Worm (Caenorhabditis elegans) whole organism, early embryonic: ENCODE measurements around the gene srsx-38.

Source experiments
- B0310.2 ChIP-seq: sonication (generic microtip); optimal IDR thresholded peaks from 2 replicates; lab custom pipeline; 2016; ENCODE audit warnings: mild to moderate bottlenecking, missing genetic modification characterization, missing compliant biosample characterization
- F13C5.2 ChIP-seq: sonication (generic microtip); optimal IDR thresholded peaks from 2 replicates; lab custom pipeline; 2017; ENCODE audit warnings: mild to moderate bottlenecking, missing genetic modification characterization, inconsistent platforms, missing compliant biosample characterization
- ama-1 ChIP-seq: fragments of 150-350 bp; optimal IDR thresholded peaks from 2 replicates; lab custom pipeline; 2014
- flt-1 ChIP-seq: fragments of 200-800 bp; sonication (Bioruptor generic); IDR thresholded peaks from 2 replicates; pipeline ENCODE4 v1.3.6; 2022; ENCODE audit warnings: missing genetic modification characterization, missing compliant biosample characterization
- tbx-37 ChIP-seq: fragments of 200-800 bp; sonication (Bioruptor generic); conservative IDR thresholded peaks from 2 replicates; pipeline ENCODE4 v1.3.6; 2022; ENCODE audit warnings: missing genetic modification reagents, missing genetic modification characterization, missing compliant biosample characterization

DNA sequence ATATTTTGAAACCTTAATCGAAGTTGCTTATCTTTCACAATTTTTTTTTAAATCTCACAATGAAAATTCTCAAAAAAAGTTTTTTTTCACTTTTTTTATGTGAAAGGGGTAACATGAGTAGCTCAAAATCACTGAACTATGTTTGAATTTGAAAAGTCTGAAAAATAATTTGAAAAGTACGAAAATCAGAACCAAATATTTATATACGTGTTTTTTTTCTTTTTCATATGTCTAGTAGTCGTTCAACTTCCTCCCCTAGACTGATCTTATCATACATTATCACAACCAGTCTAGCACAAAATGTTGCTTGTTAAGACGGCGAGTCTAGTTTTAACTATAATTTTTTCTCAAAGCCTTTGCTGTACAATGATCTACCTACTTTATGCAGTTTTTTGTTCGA lies 14.1 kb upstream of the srsx-38 start, which contains the start of gene srbc-49:
- TF ChIP-seq ama-1 (lab: Kevin White, UChicago) = no peak
- no peak for TF ChIP-seq tbx-37
- no peak for TF ChIP-seq B0310.2 (tag; lab: Kevin White, UChicago)
- TF ChIP-seq flt-1 (GFP tag; lab: Robert Waterston, UW) = no peak
- TF ChIP-seq F13C5.2 (tag; lab: Kevin White, UChicago) = no peak
